Worm (Caenorhabditis elegans): ENCODE results near the gene F09E5.16.

ce11 chrII:5338301-5338700 is 27.2 kb downstream of the F09E5.16 start:
- no peak for TF ChIP-seq ama-1 (optimal IDR thresholded peaks at IDR 0.05)
- no peak for TF ChIP-seq scrt-1 (GFP tag; IDR thresholded peaks at IDR 0.05)
- TF ChIP-seq ets-7 (tag; optimal IDR thresholded peaks at IDR 0.05) = no peak
- no peak for TF ChIP-seq hmg-4 (GFP tag; optimal IDR thresholded peaks at IDR 0.05)
- no peak for TF ChIP-seq ceh-13 (GFP tag; optimal IDR thresholded peaks at IDR 0.05)
- no peak for TF ChIP-seq sea-1 (GFP tag; conservative IDR thresholded peaks at IDR 0.05)
- no peak for TF ChIP-seq hnd-1 (tag; optimal IDR thresholded peaks at IDR 0.05)

All from whole organism, early embryonic.